Worm (Caenorhabditis elegans): ENCODE data around the gene rpn-2.

Gene rpn-2

ce11 chrIII:6163381-6163780 is 35.6 kb upstream of the rpn-2 start:
- no peak for TF ChIP-seq aly-1 (tag; optimal IDR thresholded peaks at IDR 0.05)
- no peak for TF ChIP-seq ceh-36 (tag; optimal IDR thresholded peaks at IDR 0.05)
- no peak for TF ChIP-seq tbx-37 (GFP tag; conservative IDR thresholded peaks at IDR 0.05)
- TF ChIP-seq hnd-1 (tag; optimal IDR thresholded peaks at IDR 0.05) = no peak
- no peak for TF ChIP-seq hmbx-1 (tag; optimal IDR thresholded peaks at IDR 0.05)
- TF ChIP-seq sea-1 (GFP tag; conservative IDR thresholded peaks at IDR 0.05) = no peak
- TF ChIP-seq B0310.2 (tag; optimal IDR thresholded peaks at IDR 0.05) = no peak
- TF ChIP-seq ceh-13 (GFP tag; optimal IDR thresholded peaks at IDR 0.05) = no peak
- no peak for TF ChIP-seq tra-4 (tag; optimal IDR thresholded peaks at IDR 0.05)
- no peak for TF ChIP-seq ama-1 (optimal IDR thresholded peaks at IDR 0.05)
- no peak for TF ChIP-seq hmg-4 (GFP tag; optimal IDR thresholded peaks at IDR 0.05)
- no peak for TF ChIP-seq pes-1 (GFP tag; IDR thresholded peaks at IDR 0.05)
- no peak for TF ChIP-seq flt-1 (GFP tag; IDR thresholded peaks at IDR 0.05)
- no peak for TF ChIP-seq ets-7 (tag; optimal IDR thresholded peaks at IDR 0.05)

DNA sequence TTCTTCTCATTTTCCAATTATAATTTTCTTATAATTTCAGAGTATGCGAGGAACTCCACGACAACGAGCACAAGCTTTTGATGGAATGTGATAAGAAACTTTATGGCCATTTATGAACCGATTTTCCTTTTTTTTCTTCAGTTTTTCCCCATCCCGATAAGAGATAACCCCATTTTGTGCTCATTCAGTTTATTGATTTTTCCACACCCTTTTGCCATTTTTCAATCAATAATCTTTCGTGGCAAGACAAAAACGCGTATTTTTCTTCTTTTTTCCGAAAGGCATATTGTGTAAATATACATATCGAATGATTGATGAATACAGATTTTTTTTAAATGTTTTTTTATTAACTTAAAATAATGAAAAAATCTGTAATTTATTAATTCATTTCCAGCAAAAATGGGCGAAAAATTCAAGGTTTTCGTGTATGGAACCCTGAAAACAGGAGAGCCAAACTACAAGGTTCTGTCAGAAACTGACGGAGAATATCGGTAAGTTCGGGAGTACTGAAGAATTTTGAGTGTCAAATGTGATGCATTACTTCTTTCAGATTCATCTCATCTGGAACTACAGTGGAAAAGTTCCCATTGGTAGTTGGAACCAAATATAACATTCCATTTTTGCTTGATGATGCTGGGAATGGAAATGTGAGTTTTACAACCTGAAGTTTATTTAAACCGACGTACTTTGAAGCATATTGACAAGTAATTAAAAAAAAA is 34.6 kb upstream of the rpn-2 start, which contains the start of gene F42A10.9:
F42A10.9 (plus strand) TSS at position 321 of the 719 bp plus-strand sequence.
- TF ChIP-seq sea-1 (GFP tag; conservative IDR thresholded peaks at IDR 0.05) (no peak), ceh-36 (tag; optimal IDR thresholded peaks at IDR 0.05) (no peak), aly-1 (tag; optimal IDR thresholded peaks at IDR 0.05) (no peak), tra-4 (tag; optimal IDR thresholded peaks at IDR 0.05) (no peak), hnd-1 (tag; optimal IDR thresholded peaks at IDR 0.05) (no peak), ama-1 (optimal IDR thresholded peaks at IDR 0.05) (no peak), tbx-37 (GFP tag; conservative IDR thresholded peaks at IDR 0.05) (no peak), scrt-1 (GFP tag; IDR thresholded peaks at IDR 0.05) (no peak), flt-1 (GFP tag; IDR thresholded peaks at IDR 0.05) (no peak), hmg-4 (GFP tag; optimal IDR thresholded peaks at IDR 0.05) (no peak), ceh-13 (GFP tag; optimal IDR thresholded peaks at IDR 0.05) (no peak), B0310.2 (tag; optimal IDR thresholded peaks at IDR 0.05) (no peak), F13C5.2 (tag; optimal IDR thresholded peaks at IDR 0.05) (no peak), ets-7 (tag; optimal IDR thresholded peaks at IDR 0.05) (no peak), tbx-11 (GFP tag; IDR thresholded peaks at IDR 0.05) (no peak), hmbx-1 (tag; optimal IDR thresholded peaks at IDR 0.05) (no peak), pes-1 (GFP tag; IDR thresholded peaks at IDR 0.05) (no peak)

DNA sequence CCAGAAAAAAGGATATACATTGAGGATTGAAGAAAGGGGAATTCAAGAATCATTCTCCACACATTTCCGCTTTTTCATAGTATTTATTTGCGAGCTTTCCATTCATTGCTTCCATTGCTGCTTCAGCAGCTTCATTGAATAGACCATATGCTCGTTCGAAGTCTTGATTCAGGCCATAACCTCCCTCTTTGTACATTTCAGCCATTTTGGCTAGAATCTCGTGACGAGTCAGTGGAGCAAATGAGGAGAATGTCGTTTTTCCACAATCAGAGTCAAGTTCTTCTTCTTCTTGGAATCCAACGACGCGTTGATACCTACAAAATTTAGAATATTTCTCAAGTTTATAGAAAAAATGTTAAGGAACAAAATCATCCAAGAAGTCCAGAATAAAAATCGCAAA is 33.7 kb upstream of the rpn-2 start:
- no peak for TF ChIP-seq B0310.2 (tag; optimal IDR thresholded peaks at IDR 0.05)
- TF ChIP-seq aly-1 (tag; optimal IDR thresholded peaks at IDR 0.05) = no peak

DNA sequence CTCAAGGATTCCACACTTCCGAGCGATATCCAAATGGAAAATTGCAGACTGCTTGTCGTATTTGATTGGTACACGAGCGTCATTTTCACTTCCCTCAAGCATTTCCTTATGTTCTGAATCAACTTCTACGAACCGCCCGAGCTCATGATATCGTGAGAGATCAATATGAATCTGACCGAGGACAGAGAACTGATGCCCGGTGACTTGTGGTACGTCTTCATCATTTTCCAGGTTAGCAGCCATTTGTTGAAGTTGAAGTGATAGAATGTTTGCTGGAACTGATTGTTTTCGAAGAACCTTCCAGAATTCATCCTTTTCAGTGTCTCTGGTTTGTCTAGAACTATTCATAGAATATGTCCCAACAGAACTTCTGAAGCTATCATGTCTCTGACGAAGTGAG is 32.4 kb upstream of the rpn-2 start:
- TF ChIP-seq hmbx-1 (tag; optimal IDR thresholded peaks at IDR 0.05) (no peak), F13C5.2 (tag; optimal IDR thresholded peaks at IDR 0.05) (no peak), hnd-1 (tag; optimal IDR thresholded peaks at IDR 0.05) (no peak), flt-1 (GFP tag; IDR thresholded peaks at IDR 0.05) (no peak), sea-1 (GFP tag; conservative IDR thresholded peaks at IDR 0.05) (no peak), ceh-36 (tag; optimal IDR thresholded peaks at IDR 0.05) (no peak), tbx-11 (GFP tag; IDR thresholded peaks at IDR 0.05) (no peak), ceh-13 (GFP tag; optimal IDR thresholded peaks at IDR 0.05) (no peak), scrt-1 (GFP tag; IDR thresholded peaks at IDR 0.05) (no peak), pes-1 (GFP tag; IDR thresholded peaks at IDR 0.05) (no peak), hmg-4 (GFP tag; optimal IDR thresholded peaks at IDR 0.05) (no peak)

DNA sequence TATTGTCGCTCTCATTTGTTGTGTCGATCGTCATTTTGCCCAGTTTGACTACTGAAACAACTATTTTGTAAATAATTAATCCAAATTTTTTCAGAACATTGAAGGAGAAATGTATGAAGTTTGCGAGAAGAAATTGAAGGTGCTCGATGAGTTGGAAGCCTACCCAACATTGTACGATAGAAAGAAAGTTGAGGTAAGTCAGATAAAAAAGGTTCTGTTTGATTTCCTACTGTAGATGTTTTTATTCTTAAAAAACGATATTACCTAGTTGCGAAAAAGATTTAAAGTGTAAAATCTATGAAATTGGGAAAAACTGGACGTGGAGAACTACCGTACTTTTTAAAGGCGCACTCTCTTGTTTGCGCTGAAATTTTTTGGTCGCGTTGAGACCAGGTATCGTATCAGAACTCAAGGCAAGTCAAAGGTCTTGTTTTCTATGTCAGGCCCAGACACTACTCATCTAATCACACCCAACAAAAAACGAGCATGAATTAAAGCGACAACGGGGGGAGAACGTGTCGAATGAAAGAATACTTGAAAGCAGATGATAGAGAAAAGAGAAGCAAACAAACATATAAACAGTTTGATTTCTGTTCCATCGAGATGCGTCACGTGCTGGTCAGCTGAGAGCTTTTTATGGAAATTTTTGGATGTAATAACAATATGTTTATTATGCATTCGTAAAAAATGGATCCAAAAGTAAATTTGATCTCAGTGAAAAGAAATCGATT is 30.3 kb upstream of the rpn-2 start, which contains the start of gene efk-1:
efk-1 (minus strand) TSS at position 51 of the 731 bp plus-strand sequence.
- no peak for TF ChIP-seq pes-1 (GFP tag; IDR thresholded peaks at IDR 0.05)
- no peak for TF ChIP-seq ceh-36 (tag; optimal IDR thresholded peaks at IDR 0.05)
- TF ChIP-seq hnd-1 (tag; optimal IDR thresholded peaks at IDR 0.05) = no peak
- no peak for TF ChIP-seq sea-1 (GFP tag; conservative IDR thresholded peaks at IDR 0.05)
- TF ChIP-seq ceh-13 (GFP tag; optimal IDR thresholded peaks at IDR 0.05) = no peak
- TF ChIP-seq hmbx-1 (tag; optimal IDR thresholded peaks at IDR 0.05) = no peak
- no peak for TF ChIP-seq tra-4 (tag; optimal IDR thresholded peaks at IDR 0.05)
- no peak for TF ChIP-seq ets-7 (tag; optimal IDR thresholded peaks at IDR 0.05)
- no peak for TF ChIP-seq tbx-37 (GFP tag; conservative IDR thresholded peaks at IDR 0.05)

ce11 chrIII:6170038-6170437 is 28.9 kb upstream of the rpn-2 start:
- no peak for TF ChIP-seq B0310.2 (tag; optimal IDR thresholded peaks at IDR 0.05)
- peak; percentile 12 for TF ChIP-seq F13C5.2 (tag; optimal IDR thresholded peaks at IDR 0.05)

DNA sequence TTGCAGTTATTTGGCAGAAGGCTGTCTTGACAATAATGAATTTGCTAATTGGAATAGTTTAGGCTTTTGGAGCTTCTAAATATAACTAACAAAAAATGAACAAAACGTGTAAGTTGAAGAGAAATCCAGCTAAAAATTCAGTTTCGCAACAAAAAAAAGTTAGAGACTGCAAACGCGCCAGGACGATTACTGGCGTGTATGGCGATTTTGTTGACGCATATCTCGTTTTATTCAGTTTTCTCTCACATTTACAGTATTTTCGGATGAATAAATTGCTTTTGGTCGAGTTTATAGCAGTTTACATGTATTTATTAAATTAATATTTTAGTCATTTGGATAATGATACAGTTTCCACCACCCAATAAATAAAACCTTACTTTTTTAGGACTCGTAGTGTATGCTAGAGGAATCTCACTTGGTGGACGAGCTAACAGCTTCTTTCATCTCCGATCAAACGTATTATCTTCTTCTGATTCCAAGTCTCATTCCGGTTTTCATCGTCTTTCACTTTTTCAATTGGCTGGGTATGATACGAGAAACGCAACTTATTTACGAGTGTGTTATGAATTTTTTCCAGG is 25.9 kb upstream of the rpn-2 start, which contains the start of the genes abcf-3 and F42A10.5:
abcf-3 (plus strand) TSS at position 384 of the 578 bp plus-strand sequence.
F42A10.5 (minus strand) TSS at position 458 of the 578 bp plus-strand sequence.
- no peak for TF ChIP-seq hmbx-1 (tag; optimal IDR thresholded peaks at IDR 0.05)
- TF ChIP-seq aly-1 (tag; optimal IDR thresholded peaks at IDR 0.05) = no peak
- TF ChIP-seq tbx-11 (GFP tag; IDR thresholded peaks at IDR 0.05) = no peak
- TF ChIP-seq hmg-4 (GFP tag; optimal IDR thresholded peaks at IDR 0.05) = no peak
- no peak for TF ChIP-seq tra-4 (tag; optimal IDR thresholded peaks at IDR 0.05)
- TF ChIP-seq ceh-36 (tag; optimal IDR thresholded peaks at IDR 0.05) = no peak

Data from whole organism, early embryonic.